Worm (Caenorhabditis elegans) whole organism, L2 larva: Measurements from ENCODE around the gene F10E7.5.
A peak's percentile ranks its signal among the peaks of the same experiment; 100 is the strongest.

ENCODE experiments used
- C34F6.9 ChIP-seq: fragments of 150-350 bp; optimal IDR thresholded peaks from 2 replicates; lab custom pipeline; 2014; ENCODE audit warnings: missing biosample characterization, missing genetic modification characterization
- F13H6.1 ChIP-seq: sonication (generic microtip); optimal IDR thresholded peaks from 2 replicates; lab custom pipeline; 2016; ENCODE audit warnings: missing genetic modification characterization, missing compliant biosample characterization
- R02D3.7 ChIP-seq: fragments of 150-350 bp; optimal IDR thresholded peaks from 2 replicates; lab custom pipeline; 2014; ENCODE audit warnings: missing biosample characterization, missing genetic modification characterization
- Y55F3AM.14 ChIP-seq: fragments of 200-800 bp; sonication (Bioruptor generic); optimal IDR thresholded peaks from 2 replicates; lab custom pipeline; 2018; ENCODE audit warnings: mild to moderate bottlenecking, missing genetic modification characterization, missing compliant biosample characterization
- ZK546.5 ChIP-seq: sonication (generic microtip); optimal IDR thresholded peaks from 2 replicates; lab custom pipeline; 2017; ENCODE audit warnings: missing biosample characterization, missing genetic modification characterization
- aly-2 ChIP-seq: fragments of 150-350 bp; optimal IDR thresholded peaks from 2 replicates; lab custom pipeline; 2014; ENCODE audit warnings: missing biosample characterization, missing genetic modification characterization
- ama-1 ChIP-seq: fragments of 150-350 bp; optimal IDR thresholded peaks from 2 replicates; lab custom pipeline; 2018; ENCODE audit warnings: inconsistent platforms
- crh-2 ChIP-seq: sonication (generic microtip); optimal IDR thresholded peaks from 2 replicates; lab custom pipeline; 2017; ENCODE audit warnings: missing biosample characterization, missing genetic modification characterization
- dmd-4 ChIP-seq: sonication (generic microtip); optimal IDR thresholded peaks from 2 replicates; lab custom pipeline; 2017; ENCODE audit warnings: missing biosample characterization, missing genetic modification characterization
- elt-1 ChIP-seq: fragments of 150-350 bp; optimal IDR thresholded peaks from 2 replicates; lab custom pipeline; 2014; ENCODE audit warnings: missing biosample characterization, missing genetic modification characterization
- elt-3 ChIP-seq: sonication (generic microtip); optimal IDR thresholded peaks from 2 replicates; lab custom pipeline; 2017; ENCODE audit warnings: missing biosample characterization, missing genetic modification characterization
- fos-1 ChIP-seq: fragments of 150-350 bp; optimal IDR thresholded peaks from 2 replicates; lab custom pipeline; 2014; ENCODE audit warnings: missing biosample characterization, missing genetic modification characterization
- lin-11 ChIP-seq: fragments of 150-350 bp; sonication (generic microtip); optimal IDR thresholded peaks from 2 replicates; lab custom pipeline; 2014; ENCODE audit warnings: missing biosample characterization, missing genetic modification characterization, inconsistent platforms, mixed read lengths
- lin-13 ChIP-seq: fragments of 150-350 bp; optimal IDR thresholded peaks from 2 replicates; lab custom pipeline; 2014; ENCODE audit warnings: missing biosample characterization, missing genetic modification reagents, missing genetic modification characterization
- lin-39 ChIP-seq: fragments of 150-350 bp; optimal IDR thresholded peaks from 2 replicates; lab custom pipeline; 2014; ENCODE audit warnings: missing biosample characterization, missing genetic modification reagents, missing genetic modification characterization
- lsy-2 ChIP-seq, 2 experiments: fragments of 150-350 bp in 1 of 2; sonication (generic microtip) in 1 of 2; optimal IDR thresholded peaks; 2 replicates each; lab custom pipeline; 2014 to 2017; ENCODE audit warnings: missing biosample characterization in 2 of 2, missing genetic modification characterization in 2 of 2
- mab-5 ChIP-seq: fragments of 150-350 bp; optimal IDR thresholded peaks from 2 replicates; lab custom pipeline; 2014; ENCODE audit warnings: missing biosample characterization, missing genetic modification characterization
- mbf-1 ChIP-seq: sonication (generic microtip); optimal IDR thresholded peaks from 2 replicates; lab custom pipeline; 2017; ENCODE audit warnings: missing biosample characterization, missing genetic modification characterization
- nhr-12 ChIP-seq: fragments of 150-350 bp; optimal IDR thresholded peaks from 2 replicates; lab custom pipeline; 2014; ENCODE audit warnings: missing biosample characterization, missing genetic modification characterization
- nhr-129 ChIP-seq: fragments of 150-350 bp; optimal IDR thresholded peaks from 2 replicates; lab custom pipeline; 2014; ENCODE audit warnings: missing biosample characterization, missing genetic modification characterization
- nhr-21 ChIP-seq: fragments of 150-350 bp; optimal IDR thresholded peaks from 2 replicates; lab custom pipeline; 2014; ENCODE audit warnings: missing biosample characterization, missing genetic modification characterization
- nhr-237 ChIP-seq: fragments of 150-350 bp; optimal IDR thresholded peaks from 2 replicates; lab custom pipeline; 2014; ENCODE audit warnings: missing biosample characterization, missing genetic modification characterization
- nhr-25 ChIP-seq: fragments of 150-350 bp; sonication (generic microtip); optimal IDR thresholded peaks from 3 replicates; lab custom pipeline; 2014; ENCODE audit warnings: missing biosample characterization, missing genetic modification characterization
- nhr-6 ChIP-seq: fragments of 150-350 bp; optimal IDR thresholded peaks from 2 replicates; lab custom pipeline; 2014; ENCODE audit warnings: missing biosample characterization, missing genetic modification characterization
- nhr-77 ChIP-seq: fragments of 150-350 bp; optimal IDR thresholded peaks from 2 replicates; lab custom pipeline; 2014; ENCODE audit warnings: missing biosample characterization, missing genetic modification characterization
- peb-1 ChIP-seq: fragments of 150-350 bp; optimal IDR thresholded peaks from 2 replicates; lab custom pipeline; 2014; ENCODE audit warnings: missing biosample characterization, missing genetic modification characterization
- skn-1 ChIP-seq: sonication (generic microtip); optimal IDR thresholded peaks from 2 replicates; lab custom pipeline; 2017; ENCODE audit warnings: missing biosample characterization, missing genetic modification characterization
- sma-3 ChIP-seq: sonication (generic microtip); optimal IDR thresholded peaks from 2 replicates; lab custom pipeline; 2016; ENCODE audit warnings: missing genetic modification reagents, missing genetic modification characterization, missing compliant biosample characterization
- sma-9 ChIP-seq, 2 experiments: fragments of 150-350 bp in 1 of 2; sonication (generic microtip) in 1 of 2; optimal IDR thresholded peaks; 2 replicates each; lab custom pipeline; 2014 to 2016; ENCODE audit warnings: missing genetic modification characterization in 2 of 2, mild to moderate bottlenecking in 1 of 2, missing biosample characterization in 1 of 2, missing compliant biosample characterization in 1 of 2, missing genetic modification reagents in 1 of 2, moderate library complexity in 1 of 2
- unc-39 ChIP-seq: fragments of 150-350 bp; optimal IDR thresholded peaks from 2 replicates; lab custom pipeline; 2014; ENCODE audit warnings: missing biosample characterization, missing genetic modification characterization
- unc-55 ChIP-seq: fragments of 150-350 bp; sonication (generic microtip); optimal IDR thresholded peaks from 3 replicates; lab custom pipeline; 2014; ENCODE audit warnings: missing biosample characterization, missing genetic modification reagents, missing genetic modification characterization
- unc-62 ChIP-seq: fragments of 150-350 bp; optimal IDR thresholded peaks from 2 replicates; lab custom pipeline; 2014; ENCODE audit warnings: missing biosample characterization, missing genetic modification reagents, missing genetic modification characterization
- zag-1 ChIP-seq: fragments of 150-350 bp; optimal IDR thresholded peaks from 2 replicates; lab custom pipeline; 2014; ENCODE audit warnings: missing biosample characterization, missing genetic modification characterization
- ztf-1 ChIP-seq: fragments of 200-800 bp; sonication (Bioruptor generic); conservative IDR thresholded peaks from 2 replicates; pipeline ENCODE4 v1.3.6; 2022; ENCODE audit warnings: missing genetic modification characterization, missing compliant biosample characterization
- ztf-11 ChIP-seq: sonication (generic microtip); optimal IDR thresholded peaks from 2 replicates; lab custom pipeline; 2017; ENCODE audit warnings: missing biosample characterization, missing genetic modification characterization
- ztf-4 ChIP-seq: fragments of 150-350 bp; optimal IDR thresholded peaks from 2 replicates; lab custom pipeline; 2014; ENCODE audit warnings: missing biosample characterization, missing genetic modification characterization

F10E7.5 gene

ce11 chrII:7122661-7123418, 11.1 kb downstream of the F10E7.5 start, which contains the start of gene F10E7.11:
Gene F10E7.11, minus strand, starts transcription at chrII:7122892.
- no peak for TF ChIP-seq zag-1 (tag; lab: Kevin White, UChicago)
- peak; percentile 69 for TF ChIP-seq unc-55 (GFP tag; lab: Kevin White, UChicago)
- no peak for TF ChIP-seq ZK546.5 (tag; lab: Kevin White, UChicago)
- TF ChIP-seq C34F6.9 (tag; lab: Kevin White, UChicago): peak; percentile 20
- TF ChIP-seq unc-39 (tag; lab: Kevin White, UChicago): no peak
- peak in 1 of 2 experiments; percentile 55 for TF ChIP-seq lsy-2 (tag; optimal IDR thresholded peaks at IDR 0.05; lab: Kevin White, UChicago)
- TF ChIP-seq F13H6.1 (tag; lab: Kevin White, UChicago): peak; percentile 8
- peak; percentile 82 for TF ChIP-seq sma-9 (GFP tag; optimal IDR thresholded peaks at IDR 0.05; lab: Kevin White, UChicago)
- TF ChIP-seq sma-9 (tag; optimal IDR thresholded peaks at IDR 0.05; lab: Kevin White, UChicago): no peak

- TF ChIP-seq fos-1 (tag; lab: Kevin White, UChicago) (no peak), ama-1 (lab: Kevin White, UChicago) (no peak), lin-13 (GFP tag; lab: Kevin White, UChicago) (no peak), Y55F3AM.14 (no peak), unc-39 (tag; lab: Kevin White, UChicago) (no peak), mab-5 (tag; lab: Kevin White, UChicago) (no peak), aly-2 (tag; lab: Kevin White, UChicago) (no peak), nhr-12 (tag; lab: Kevin White, UChicago) (no peak), nhr-25 (no peak), lsy-2 (tag; optimal IDR thresholded peaks at IDR 0.05; lab: Kevin White, UChicago) (no peak), ztf-4 (tag; lab: Kevin White, UChicago) (no peak), C34F6.9 (tag; lab: Kevin White, UChicago) (no peak), lin-39 (no peak), elt-3 (tag; lab: Kevin White, UChicago) (no peak), zag-1 (tag; lab: Kevin White, UChicago) (no peak), lin-11 (no peak), nhr-6 (tag; lab: Kevin White, UChicago) (no peak), nhr-237 (no peak), mbf-1 (tag; lab: Kevin White, UChicago) (no peak), elt-1 (no peak)
Measured at ce11 chrII:7126457-7126856, 14.7 kb downstream of the F10E7.5 start, which contains the start of gene F10E7.1. Gene F10E7.1, plus strand, starts transcription at chrII:7126757.

- no peak for TF ChIP-seq mbf-1 (tag; lab: Kevin White, UChicago)
- no peak for TF ChIP-seq unc-62 (GFP tag; lab: Kevin White, UChicago)
- no peak for TF ChIP-seq peb-1
- no peak for TF ChIP-seq skn-1 (tag; lab: Kevin White, UChicago)
- peak; percentile 12 for TF ChIP-seq crh-2 (tag; lab: Kevin White, UChicago)
- TF ChIP-seq nhr-21 (tag; lab: Kevin White, UChicago): no peak
- no peak for TF ChIP-seq nhr-77 (tag; lab: Kevin White, UChicago)
- no peak for TF ChIP-seq ztf-4 (tag; lab: Kevin White, UChicago)
- TF ChIP-seq lsy-2 (tag; optimal IDR thresholded peaks at IDR 0.05; lab: Kevin White, UChicago): peak; percentile 41 to 96
- no peak for TF ChIP-seq ama-1 (lab: Kevin White, UChicago)
- TF ChIP-seq ztf-1: no peak
- no peak for TF ChIP-seq sma-3 (GFP tag; lab: Kevin White, UChicago)
- TF ChIP-seq nhr-12 (tag; lab: Kevin White, UChicago): no peak
- no peak for TF ChIP-seq unc-55 (GFP tag; lab: Kevin White, UChicago)
- TF ChIP-seq fos-1 (tag; lab: Kevin White, UChicago): peak; percentile 33
- TF ChIP-seq elt-3 (tag; lab: Kevin White, UChicago): no peak
- no peak for TF ChIP-seq Y55F3AM.14
- no peak for TF ChIP-seq ztf-11 (tag; lab: Kevin White, UChicago)
- no peak for TF ChIP-seq R02D3.7
- no peak for TF ChIP-seq elt-1
- TF ChIP-seq unc-39 (tag; lab: Kevin White, UChicago): no peak
- peak; percentile 76 for TF ChIP-seq nhr-129 (tag; lab: Kevin White, UChicago)
- TF ChIP-seq C34F6.9 (tag; lab: Kevin White, UChicago): peak; percentile 56
- no peak for TF ChIP-seq dmd-4 (tag; lab: Kevin White, UChicago)
Measured at ce11 chrII:7131871-7132693, 20.3 kb downstream of the F10E7.5 start, which contains the start of the genes T07F8.4 and gld-3. Gene T07F8.4, minus strand, starts transcription at chrII:7132032. Gene gld-3, plus strand, starts transcription at chrII:7132643.
